Fruit fly (Drosophila melanogaster) S2 (cell line): ENCODE data around the gene CtsL4.

Experiments used
- CG8478 ChIP-seq: fragments of >200 bp; optimal IDR thresholded peaks from 2 replicates; lab custom pipeline; 2018
- CTCF ChIP-seq, 2 experiments: fragments of >200 bp; optimal IDR thresholded peaks; 2 replicates each; lab custom pipeline; 2018

DNA sequence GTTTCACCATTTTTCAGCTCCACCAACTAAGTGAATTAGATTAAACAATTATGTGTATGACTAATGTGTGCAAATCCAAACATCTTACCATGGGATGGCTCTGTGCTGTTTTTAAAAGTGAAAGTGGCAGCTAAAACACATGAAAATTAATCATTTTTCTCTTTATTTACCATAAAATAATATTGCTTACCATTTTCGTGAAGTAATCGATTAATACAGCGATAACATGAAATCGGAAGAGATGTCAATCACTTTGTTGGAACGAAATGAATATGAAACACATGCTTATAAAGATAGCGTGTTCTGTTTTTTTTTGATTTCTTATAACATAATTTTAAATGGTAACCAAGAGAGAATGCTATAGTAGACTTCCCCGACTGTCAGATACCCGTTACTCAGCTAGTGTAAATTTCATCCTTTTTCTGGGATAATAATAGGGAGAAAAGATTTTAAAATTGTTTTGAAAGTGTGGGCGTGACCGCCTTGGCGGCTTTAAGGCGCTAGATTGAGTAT is 47.5 kb upstream of the CtsL4 start:
- TF ChIP-seq CG8478 (lab: Kevin White, UChicago) (no peak), CTCF (optimal IDR thresholded peaks at IDR 0.05; lab: Kevin White, UChicago) (no peak)
